Fruit fly (Drosophila melanogaster): ENCODE data around the gene CG32988.
A peak's percentile ranks its signal among the peaks of the same experiment; 100 is the strongest.

The CG32988 gene

dm6 chr2L:8891140-8891539 lies 26.5 kb downstream of the CG32988 start, which contains the start of gene CG42713:
CG42713 (plus strand) TSS chr2L:8891440.
- TF ChIP-seq CG3847 (GFP tag; IDR thresholded peaks at IDR 0.05) (no peak), C15 (GFP tag; IDR thresholded peaks at IDR 0.05) (no peak), Vsx1 (GFP tag; optimal IDR thresholded peaks at IDR 0.05) (no peak), insv (GFP tag; optimal IDR thresholded peaks at IDR 0.05) (no peak), luna (GFP tag; optimal IDR thresholded peaks at IDR 0.05) (no peak), CG7928 (GFP tag; optimal IDR thresholded peaks at IDR 0.05) (no peak), gfzf (GFP tag; optimal IDR thresholded peaks at IDR 0.05) (no peak)

- TF ChIP-seq pan (optimal IDR thresholded peaks at IDR 0.05) (no peak), pan (GFP tag; optimal IDR thresholded peaks at IDR 0.05 in 1 of 2, IDR thresholded peaks at IDR 0.05 in 1 of 2) (peak in 1 of 2 experiments; percentile 56), cad (GFP tag; optimal IDR thresholded peaks at IDR 0.05) (no peak), dpn (GFP tag; optimal IDR thresholded peaks at IDR 0.05) (peak; percentile 9 to 39), Antp (GFP tag; optimal IDR thresholded peaks at IDR 0.05) (peak; percentile 49), al (GFP tag; IDR thresholded peaks at IDR 0.05) (peak; percentile 80), Dbx (GFP tag; IDR thresholded peaks at IDR 0.05) (peak; percentile 85), unpg (GFP tag; optimal IDR thresholded peaks at IDR 0.05) (peak; percentile 22), CG7786 (GFP tag; optimal IDR thresholded peaks at IDR 0.05) (peak; percentile 27), Ada2b (GFP tag; IDR thresholded peaks at IDR 0.05) (peak; percentile 56; the same call in 1 of the 2 replicates), CG4617 (GFP tag; optimal IDR thresholded peaks at IDR 0.05; ENCODE audit: borderline replicate concordance) (no peak), CG17385 (GFP tag; optimal IDR thresholded peaks at IDR 0.05) (peak; percentile 4), CG7271 (tag; optimal IDR thresholded peaks at IDR 0.05) (no peak), CG10274 (GFP tag; optimal IDR thresholded peaks at IDR 0.05) (peak; percentile 31), Nf-YC (tag; optimal IDR thresholded peaks at IDR 0.05) (no peak), dm (GFP tag; optimal IDR thresholded peaks at IDR 0.05) (no peak), lmd (GFP tag; IDR thresholded peaks at IDR 0.05) (peak; percentile 66; the same call in 1 of the 2 replicates), Xrp1 (GFP tag; IDR thresholded peaks at IDR 0.05) (peak; percentile 32; the same call in 1 of the 2 replicates), CG9817 (tag; optimal IDR thresholded peaks at IDR 0.05) (peak; percentile 42), CG30431 (GFP tag; optimal IDR thresholded peaks at IDR 0.05) (no peak), CG3847 (GFP tag; IDR thresholded peaks at IDR 0.05) (peak; percentile 46), CG30403 (GFP tag; optimal IDR thresholded peaks at IDR 0.05) (peak; percentile 28), trem (tag; optimal IDR thresholded peaks at IDR 0.05) (no peak), Ets65A (GFP tag) (peak; percentile 39), PHDP (tag; optimal IDR thresholded peaks at IDR 0.05) (peak; percentile 32), CG10565 (GFP tag; optimal IDR thresholded peaks at IDR 0.05) (no peak), CG10209 (GFP tag; optimal IDR thresholded peaks at IDR 0.05) (peak; percentile 7), CG14667 (GFP tag; IDR thresholded peaks at IDR 0.05) (no peak), lab (GFP tag; optimal IDR thresholded peaks at IDR 0.05) (peak; percentile 72), Bdp1 (GFP tag; optimal IDR thresholded peaks at IDR 0.05) (no peak), Drgx (GFP tag; IDR thresholded peaks at IDR 0.05) (no peak), Usf (GFP tag; optimal IDR thresholded peaks at IDR 0.05) (no peak), CG8290 (GFP tag; optimal IDR thresholded peaks at IDR 0.05) (no peak), CG8290 (tag; optimal IDR thresholded peaks at IDR 0.05) (peak in 1 of 2 experiments; percentile 74), CkIIα-i1 (GFP tag; IDR thresholded peaks at IDR 0.05) (no peak), ind (GFP tag; optimal IDR thresholded peaks at IDR 0.05) (peak; percentile 49), bsh (GFP tag; optimal IDR thresholded peaks at IDR 0.05) (no peak), Awh (GFP tag; IDR thresholded peaks at IDR 0.05) (no peak), croc (GFP tag; conservative IDR thresholded peaks at IDR 0.05) (no peak), CG12155 (GFP tag; optimal IDR thresholded peaks at IDR 0.05) (peak; percentile 21), Med (GFP tag) (peak; percentile 93), CoRest (tag; optimal IDR thresholded peaks at IDR 0.05) (peak; percentile 27), Taf1 (GFP tag; IDR thresholded peaks at IDR 0.05) (0 out of 2 replicates have a peak, but pooled peaks have one; percentile 34), repo (GFP tag; optimal IDR thresholded peaks at IDR 0.05) (no peak), CG1602 (GFP tag; optimal IDR thresholded peaks at IDR 0.05) (no peak)
Observed at dm6 chr2L:8894224-8894623, 29.6 kb downstream of the CG32988 start.
